Fruit fly (Drosophila melanogaster): ENCODE data around the gene pon.
A peak's percentile ranks its signal among the peaks of the same experiment; 100 is the strongest.

The pon gene

DNA sequence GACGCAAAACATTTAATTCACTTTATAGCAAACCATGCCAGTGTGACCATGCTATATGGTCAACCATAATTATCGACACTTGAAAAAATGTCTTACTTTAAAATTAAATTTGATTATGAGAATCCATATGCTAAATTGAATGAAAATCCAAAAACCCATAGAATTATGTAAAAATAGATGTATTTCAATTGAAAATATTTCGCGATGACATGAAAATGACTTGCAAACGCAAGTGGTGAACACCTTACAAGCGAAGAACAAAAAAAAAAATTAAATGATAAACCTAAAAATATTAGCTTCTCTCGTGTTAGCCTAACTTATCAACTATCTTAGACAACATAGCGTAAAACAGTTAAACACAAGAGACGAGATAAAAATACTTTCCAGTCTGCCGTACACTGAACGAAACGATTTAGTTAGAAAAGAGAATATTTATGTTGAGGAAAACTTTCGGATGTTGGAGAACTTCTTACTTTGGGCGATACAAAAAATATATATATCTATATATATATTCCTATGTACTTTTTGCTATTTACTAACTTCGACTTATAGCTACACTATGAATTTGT, 43.8 kb downstream of the pon start (continued):
- peak; percentile 33 for TF ChIP-seq CHES-1-like (GFP tag; optimal IDR thresholded peaks at IDR 0.05)
- TF ChIP-seq CG1024 (GFP tag; IDR thresholded peaks at IDR 0.05), result no peak
- TF ChIP-seq Rfx (GFP tag; IDR thresholded peaks at IDR 0.05), result peak; percentile 63
- no peak for TF ChIP-seq CG17568 (GFP tag; optimal IDR thresholded peaks at IDR 0.05)
- TF ChIP-seq HmgD (GFP tag; optimal IDR thresholded peaks at IDR 0.05), result no peak
- TF ChIP-seq Fer1 (GFP tag; optimal IDR thresholded peaks at IDR 0.05), result peak; percentile 57
- no peak for TF ChIP-seq Opbp (GFP tag; IDR thresholded peaks at IDR 0.05; ENCODE audit: partially characterized antibody)
- peak; percentile 51 for TF ChIP-seq CG1602 (GFP tag; optimal IDR thresholded peaks at IDR 0.05)
- 0 out of 2 replicates have a peak, but pooled peaks have one; percentile 28 for TF ChIP-seq CG14667 (GFP tag; IDR thresholded peaks at IDR 0.05)
- no peak for TF ChIP-seq Bdp1 (GFP tag; optimal IDR thresholded peaks at IDR 0.05)
- peak; percentile 10 for TF ChIP-seq CG1233 (GFP tag; optimal IDR thresholded peaks at IDR 0.05)
- no peak for TF ChIP-seq so (GFP tag; IDR thresholded peaks at IDR 0.05)
- TF ChIP-seq CG17361 (GFP tag; IDR thresholded peaks at IDR 0.05), result peak; percentile 64
- no peak for TF ChIP-seq oc (tag; optimal IDR thresholded peaks at IDR 0.05)
- no peak for TF ChIP-seq wor (GFP tag; IDR thresholded peaks at IDR 0.05)
- TF ChIP-seq cad (GFP tag; optimal IDR thresholded peaks at IDR 0.05), result no peak
- peak; percentile 7 for TF ChIP-seq CG11723 (GFP tag; optimal IDR thresholded peaks at IDR 0.05)
- no peak for TF ChIP-seq TFAM (GFP tag; optimal IDR thresholded peaks at IDR 0.05)
- no peak for TF ChIP-seq CG2875 (GFP tag; optimal IDR thresholded peaks at IDR 0.05)
- peak; percentile 37 for TF ChIP-seq D19B (GFP tag; optimal IDR thresholded peaks at IDR 0.05)
- no peak for TF ChIP-seq amos (GFP tag; IDR thresholded peaks at IDR 0.05; ENCODE audit: partially characterized antibody)
- TF ChIP-seq Ets65A (GFP tag), result peak; percentile 82
- TF ChIP-seq CG18619 (GFP tag; optimal IDR thresholded peaks at IDR 0.05), result peak; percentile 37
- TF ChIP-seq CG10147 (GFP tag; optimal IDR thresholded peaks at IDR 0.05), result peak; percentile 44
- no peak for TF ChIP-seq grn (GFP tag; optimal IDR thresholded peaks at IDR 0.05)
- TF ChIP-seq unc-4 (GFP tag; IDR thresholded peaks at IDR 0.05; ENCODE audit: partially characterized antibody), result no peak
- peak; percentile 28 for TF ChIP-seq CG15011 (GFP tag; optimal IDR thresholded peaks at IDR 0.05)
- peak; percentile 36 for TF ChIP-seq Side (GFP tag; optimal IDR thresholded peaks at IDR 0.05)
- TF ChIP-seq Dll (GFP tag; IDR thresholded peaks at IDR 0.05; ENCODE audit: partially characterized antibody), result no peak
- peak; percentile 15 for TF ChIP-seq CG8944 (GFP tag; optimal IDR thresholded peaks at IDR 0.05)
- TF ChIP-seq Lim3 (GFP tag; IDR thresholded peaks at IDR 0.05), result no peak
- peak; percentile 50 for TF ChIP-seq ind (GFP tag; optimal IDR thresholded peaks at IDR 0.05)
- TF ChIP-seq CG6254 (GFP tag; optimal IDR thresholded peaks at IDR 0.05), result peak; percentile 39
- TF ChIP-seq CG1832 (GFP tag; optimal IDR thresholded peaks at IDR 0.05), result no peak
- peak; percentile 51 for TF ChIP-seq Bteb2 (GFP tag; optimal IDR thresholded peaks at IDR 0.05)
- no peak for TF ChIP-seq gt (GFP tag; IDR thresholded peaks at IDR 0.05)
- TF ChIP-seq HLH54F (GFP tag; optimal IDR thresholded peaks at IDR 0.05), result peak; percentile 59
- peak; percentile 57 for TF ChIP-seq CG8924 (tag; optimal IDR thresholded peaks at IDR 0.05)
- TF ChIP-seq CG3995 (GFP tag; optimal IDR thresholded peaks at IDR 0.05), result no peak
- TF ChIP-seq dysf (GFP tag; IDR thresholded peaks at IDR 0.05), result 0 out of 3 replicates have a peak, but pooled peaks have one; percentile 22
- TF ChIP-seq gfzf (GFP tag; optimal IDR thresholded peaks at IDR 0.05), result no peak
- TF ChIP-seq rib (GFP tag; IDR thresholded peaks at IDR 0.05), result no peak
- no peak for TF ChIP-seq CG17612 (GFP tag; IDR thresholded peaks at IDR 0.05)
- no peak for TF ChIP-seq GATAe (GFP tag; conservative IDR thresholded peaks at IDR 0.05)
- TF ChIP-seq CG6813 (GFP tag; optimal IDR thresholded peaks at IDR 0.05), result no peak
- peak; percentile 47; the same call in 1 of the 3 replicates for TF ChIP-seq CG14050 (GFP tag; IDR thresholded peaks at IDR 0.05)
- no peak for TF ChIP-seq CG9876 (GFP tag; optimal IDR thresholded peaks at IDR 0.05)
- peak; percentile 40 for TF ChIP-seq jumu (GFP tag; optimal IDR thresholded peaks at IDR 0.05)
- TF ChIP-seq Ada2b (GFP tag; IDR thresholded peaks at IDR 0.05), result no peak; the same call in 1 of the 2 replicates
- TF ChIP-seq CG10267 (tag; optimal IDR thresholded peaks at IDR 0.05), result peak; percentile 54
- TF ChIP-seq fru (optimal IDR thresholded peaks at IDR 0.05), result no peak

Measured in whole organism, embryonic.